Fruit fly (Drosophila melanogaster) whole organism, embryonic: Measurements from ENCODE around the gene CG33640.

Source experiments
- CG10147 ChIP-seq: fragments of 200-800 bp; sonication (Bioruptor generic); optimal IDR thresholded peaks from 2 replicates; lab custom pipeline; 2019; ENCODE audit warnings: missing biosample characterization, mild to moderate bottlenecking, missing genetic modification characterization, moderate library complexity
- CG10543 ChIP-seq: fragments of 200-800 bp; sonication (Bioruptor generic); optimal IDR thresholded peaks from 3 replicates; lab custom pipeline; 2017; ENCODE audit warnings: missing biosample characterization, mild to moderate bottlenecking, missing genetic modification characterization, moderate library complexity
- CG10979 ChIP-seq: fragments of 200-800 bp; sonication (Bioruptor generic); optimal IDR thresholded peaks from 2 replicates; lab custom pipeline; 2018; ENCODE audit warnings: missing biosample characterization, mild to moderate bottlenecking, missing genetic modification characterization, moderate library complexity
- CG11696 ChIP-seq: fragments of 200-800 bp; sonication (Bioruptor generic); IDR thresholded peaks from 2 replicates; pipeline ENCODE4 v1.3.6; 2022; ENCODE audit warnings: missing biosample characterization, missing genetic modification characterization
- CG12299 ChIP-seq: fragments of 200-800 bp; sonication (Bioruptor generic); optimal IDR thresholded peaks from 2 replicates; lab custom pipeline; 2018; ENCODE audit warnings: missing biosample characterization, mild to moderate bottlenecking, missing genetic modification characterization
- CG13296 ChIP-seq: fragments of 200-800 bp; sonication (Bioruptor generic); optimal IDR thresholded peaks from 3 replicates; lab custom pipeline; 2018; ENCODE audit warnings: missing biosample characterization, mild to moderate bottlenecking, missing genetic modification characterization
- CG14860 ChIP-seq: fragments of 200-800 bp; sonication (Bioruptor generic); IDR thresholded peaks from 3 replicates; pipeline ENCODE4 v1.3.6; 2022; ENCODE audit warnings: missing biosample characterization, missing genetic modification characterization; ENCODE audit not compliant: partially characterized antibody
- CG2889 ChIP-seq: fragments of 200-800 bp; sonication (Bioruptor generic); IDR thresholded peaks from 3 replicates; pipeline ENCODE4 v1.3.6; 2022; ENCODE audit warnings: missing biosample characterization, missing genetic modification characterization
- CG30020 ChIP-seq: fragments of 200-800 bp; optimal IDR thresholded peaks from 2 replicates; lab custom pipeline; 2019; ENCODE audit warnings: missing biosample characterization, mild to moderate bottlenecking, missing genetic modification characterization, moderate library complexity
- CG34224 ChIP-seq: fragments of 200-800 bp; sonication (Bioruptor generic); IDR thresholded peaks from 3 replicates; pipeline ENCODE4 v1.3.6; 2022; ENCODE audit warnings: missing biosample characterization, missing genetic modification characterization; ENCODE audit not compliant: partially characterized antibody
- CG34376 ChIP-seq: fragments of 200-800 bp; sonication (Bioruptor generic); optimal IDR thresholded peaks from 2 replicates; lab custom pipeline; 2018; ENCODE audit warnings: missing biosample characterization, mild to moderate bottlenecking, missing genetic modification characterization
- CG3726 ChIP-seq: fragments of 200-800 bp; sonication (Bioruptor generic); IDR thresholded peaks from 3 replicates; pipeline ENCODE4, ENCODE4 v1.3.6; 2022; ENCODE audit warnings: missing biosample characterization, missing genetic modification characterization
- CG3838 ChIP-seq: fragments of 200-800 bp; sonication (Bioruptor generic); optimal IDR thresholded peaks from 3 replicates; lab custom pipeline; 2016; ENCODE audit warnings: missing biosample characterization, missing genetic modification characterization
- CG3995 ChIP-seq: fragments of 200-800 bp; sonication (Bioruptor generic); optimal IDR thresholded peaks from 3 replicates; lab custom pipeline; 2016; ENCODE audit warnings: missing biosample characterization, missing genetic modification characterization
- CG4617 ChIP-seq: fragments of 200-800 bp; sonication (Bioruptor generic); optimal IDR thresholded peaks from 3 replicates; lab custom pipeline; 2016; ENCODE audit warnings: missing biosample characterization, missing genetic modification characterization, borderline replicate concordance
- CG4730 ChIP-seq: fragments of 200-800 bp; sonication (Bioruptor generic); IDR thresholded peaks from 2 replicates; pipeline ENCODE4 v1.3.6; 2022; ENCODE audit warnings: missing biosample characterization, missing genetic modification characterization
- CG4854 ChIP-seq: fragments of 200-800 bp; sonication (Bioruptor generic); optimal IDR thresholded peaks from 2 replicates; lab custom pipeline; 2016; ENCODE audit warnings: missing biosample characterization, missing genetic modification characterization, inconsistent platforms
- CG7357 ChIP-seq: fragments of 200-800 bp; sonication (Bioruptor generic); IDR thresholded peaks from 3 replicates; pipeline ENCODE4 v1.3.6; 2022; ENCODE audit warnings: missing biosample characterization, missing genetic modification characterization
- CG8388 ChIP-seq: fragments of 200-800 bp; sonication (Bioruptor generic); optimal IDR thresholded peaks from 2 replicates; lab custom pipeline; 2019; ENCODE audit warnings: missing biosample characterization, mild to moderate bottlenecking, missing genetic modification characterization, moderate library complexity
- CG9932 ChIP-seq: fragments of 200-800 bp; sonication (Bioruptor generic); IDR thresholded peaks from 2 replicates; pipeline ENCODE4 v1.3.6; 2022; ENCODE audit warnings: missing biosample characterization, missing genetic modification characterization
- CoRest ChIP-seq: fragments of 200-800 bp; sonication (Bioruptor generic); optimal IDR thresholded peaks from 3 replicates; lab custom pipeline; 2018; ENCODE audit warnings: missing biosample characterization, mild to moderate bottlenecking, missing genetic modification characterization, moderate library complexity
- D ChIP-seq, 2 experiments: fragments of 200-800 bp in 1 of 2; fragments of >200 bp in 1 of 2; sonication (Bioruptor generic) in 1 of 2; optimal IDR thresholded peaks; 2 replicates in 1 of 2; 3 replicates in 1 of 2; lab custom pipeline; 2017; ENCODE audit warnings: mild to moderate bottlenecking in 1 of 2, missing biosample characterization in 1 of 2, missing genetic modification characterization in 1 of 2, missing genetic modification reagents in 1 of 2
- Hmx ChIP-seq: fragments of 200-800 bp; sonication (Bioruptor generic); optimal IDR thresholded peaks from 2 replicates; lab custom pipeline; 2016; ENCODE audit warnings: missing biosample characterization, missing genetic modification characterization
- Hr51 ChIP-seq, 2 experiments: fragments of 200-800 bp; sonication (Bioruptor generic); optimal IDR thresholded peaks; 2 replicates in 1 of 2; 3 replicates in 1 of 2; lab custom pipeline; 2016 to 2018; ENCODE audit warnings: missing biosample characterization in 2 of 2, missing genetic modification characterization in 2 of 2, mild to moderate bottlenecking in 1 of 2, moderate library complexity in 1 of 2
- NFAT ChIP-seq: fragments of 200-800 bp; sonication (Bioruptor generic); IDR thresholded peaks from 2 replicates; pipeline ENCODE4 v1.3.6; 2022; ENCODE audit warnings: missing biosample characterization, missing genetic modification characterization
- Ravus ChIP-seq: fragments of 200-800 bp; sonication (Bioruptor generic); IDR thresholded peaks from 2 replicates; pipeline ENCODE4 v1.3.6; 2022; ENCODE audit warnings: missing biosample characterization, missing genetic modification characterization
- Sry-β ChIP-seq: fragments of 200-800 bp; sonication (Bioruptor generic); optimal IDR thresholded peaks from 2 replicates; lab custom pipeline; 2018; ENCODE audit warnings: missing biosample characterization, mild to moderate bottlenecking, missing genetic modification characterization, moderate library complexity
- Xbp1 ChIP-seq: fragments of 200-800 bp; sonication (Bioruptor generic); optimal IDR thresholded peaks from 3 replicates; lab custom pipeline; 2016; ENCODE audit warnings: missing biosample characterization, mild to moderate bottlenecking, missing genetic modification characterization
- br ChIP-seq: fragments of >200 bp; optimal IDR thresholded peaks from 2 replicates; lab custom pipeline; 2017
- corto ChIP-seq: fragments of 200-800 bp; sonication (Bioruptor generic); optimal IDR thresholded peaks from 2 replicates; lab custom pipeline; 2016; ENCODE audit warnings: missing biosample characterization, mild to moderate bottlenecking, missing genetic modification characterization, moderate library complexity
- dmrt99B ChIP-seq: fragments of 200-800 bp; sonication (Bioruptor generic); optimal IDR thresholded peaks from 2 replicates; lab custom pipeline; 2018; ENCODE audit warnings: missing biosample characterization, mild to moderate bottlenecking, missing genetic modification characterization, moderate library complexity
- gcm2 ChIP-seq: fragments of 200-800 bp; sonication (Bioruptor generic); optimal IDR thresholded peaks from 2 replicates; lab custom pipeline; 2016; ENCODE audit warnings: missing biosample characterization, missing genetic modification characterization
- insv ChIP-seq, 2 experiments: fragments of 200-800 bp; sonication (Bioruptor generic); optimal IDR thresholded peaks; 3 replicates each; lab custom pipeline; 2016 to 2018; ENCODE audit warnings: missing biosample characterization in 2 of 2, missing genetic modification characterization in 2 of 2
- knrl ChIP-seq: fragments of 200-800 bp; sonication (Bioruptor generic); IDR thresholded peaks from 3 replicates; pipeline ENCODE4 v1.3.6; 2022; ENCODE audit warnings: missing biosample characterization, missing genetic modification characterization; ENCODE audit not compliant: partially characterized antibody
- lilli ChIP-seq: fragments of 200-800 bp; sonication (Bioruptor generic); optimal IDR thresholded peaks from 3 replicates; lab custom pipeline; 2016; ENCODE audit warnings: missing biosample characterization, missing genetic modification characterization
- nau ChIP-seq: fragments of 200-800 bp; sonication (Bioruptor generic); optimal IDR thresholded peaks from 3 replicates; lab custom pipeline; 2017; ENCODE audit warnings: missing biosample characterization, mild to moderate bottlenecking, missing genetic modification characterization, missing genetic modification reagents
- nmo ChIP-seq: fragments of 200-800 bp; sonication (Bioruptor generic); optimal IDR thresholded peaks from 2 replicates; lab custom pipeline; 2018; ENCODE audit warnings: missing biosample characterization, mild to moderate bottlenecking, missing genetic modification characterization, moderate library complexity
- oc ChIP-seq: fragments of 200-800 bp; sonication (Bioruptor generic); optimal IDR thresholded peaks from 2 replicates; lab custom pipeline; 2018; ENCODE audit warnings: missing biosample characterization, mild to moderate bottlenecking, missing genetic modification characterization, moderate library complexity
- run ChIP-seq: fragments of 200-800 bp; sonication (Bioruptor generic); optimal IDR thresholded peaks from 3 replicates; lab custom pipeline; 2018; ENCODE audit warnings: missing biosample characterization, mild to moderate bottlenecking, missing genetic modification characterization
- salm ChIP-seq: fragments of 200-800 bp; sonication (Bioruptor generic); optimal IDR thresholded peaks from 2 replicates; lab custom pipeline; 2018; ENCODE audit warnings: missing biosample characterization, mild to moderate bottlenecking, missing genetic modification characterization
- sd ChIP-seq: fragments of 200-800 bp; sonication (Bioruptor generic); optimal IDR thresholded peaks from 3 replicates; lab custom pipeline; 2018; ENCODE audit warnings: missing biosample characterization, mild to moderate bottlenecking, missing genetic modification characterization, moderate library complexity
- sens ChIP-seq: fragments of 200-800 bp; sonication (Bioruptor generic); peaks from one replicate; lab custom pipeline; 2016; ENCODE audit warnings: missing biosample characterization, missing genetic modification characterization
- trem ChIP-seq: fragments of 200-800 bp; optimal IDR thresholded peaks from 3 replicates; lab custom pipeline; 2019; ENCODE audit warnings: missing biosample characterization, mild to moderate bottlenecking, missing genetic modification characterization, moderate library complexity
- trh ChIP-seq: fragments of 200-800 bp; sonication (Bioruptor generic); optimal IDR thresholded peaks from 2 replicates; lab custom pipeline; 2016; ENCODE audit warnings: missing biosample characterization, missing genetic modification characterization
- vvl ChIP-seq: fragments of 200-800 bp; sonication (Bioruptor generic); IDR thresholded peaks from 2 replicates; pipeline ENCODE4 v1.3.6; 2022; ENCODE audit warnings: missing biosample characterization, missing genetic modification characterization
- zen2 ChIP-seq: fragments of 200-800 bp; sonication (Bioruptor generic); IDR thresholded peaks from 3 replicates; pipeline ENCODE4 v1.3.6; 2022; ENCODE audit warnings: missing biosample characterization, missing genetic modification characterization; ENCODE audit not compliant: partially characterized antibody
- zf30C ChIP-seq: fragments of 200-800 bp; sonication (Bioruptor generic); optimal IDR thresholded peaks from 3 replicates; lab custom pipeline; 2018; ENCODE audit warnings: missing biosample characterization, mild to moderate bottlenecking, missing genetic modification characterization

The CG33640 gene

dm6 chr2L:13548786-13549780, 21.4 kb downstream of the CG33640 start, which contains the start of gene B4 (continued):
- TF ChIP-seq nmo (GFP tag; lab: Kevin White, UChicago) (no peak), CG2889 (GFP tag; lab: Robert Waterston, UW) (no peak), CG11696 (no peak), CG14860 (no peak), CG8388 (GFP tag; lab: Kevin White, UChicago) (no peak), Hmx (GFP tag; lab: Kevin White, UChicago) (no peak), CG3995 (GFP tag; lab: Kevin White, UChicago) (no peak), CG13296 (GFP tag; lab: Kevin White, UChicago) (peak; percentile 59), CG10543 (GFP tag; lab: Kevin White, UChicago) (peak; percentile 85), Hr51 (GFP tag; optimal IDR thresholded peaks at IDR 0.05; lab: Kevin White, UChicago) (peak in 1 of 2 experiments; percentile 3), run (tag; lab: Kevin White, UChicago) (no peak), CG10979 (tag; lab: Kevin White, UChicago) (no peak), knrl (GFP tag; lab: Robert Waterston, UW) (0 out of 3 replicates have a peak, but pooled peaks have one; percentile 31), CG3838 (GFP tag; lab: Kevin White, UChicago) (peak; percentile 23), CG9932 (GFP tag; lab: Robert Waterston, UW) (peak; percentile 4; the same call in 1 of the 2 replicates), oc (no peak), CG4854 (GFP tag; lab: Kevin White, UChicago) (peak; percentile 16), lilli (GFP tag; lab: Kevin White, UChicago) (peak; percentile 6), nau (no peak), dmrt99B (tag; lab: Kevin White, UChicago) (peak; percentile 39), corto (GFP tag; lab: Kevin White, UChicago) (peak; percentile 21), insv (GFP tag; optimal IDR thresholded peaks at IDR 0.05; lab: Kevin White, UChicago) (no peak), CG10147 (GFP tag; lab: Kevin White, UChicago) (no peak), Ravus (GFP tag; lab: Robert Waterston, UW) (no peak), Xbp1 (GFP tag; lab: Kevin White, UChicago) (no peak), CG34224 (GFP tag; lab: Robert Waterston, UW) (peak; percentile 42; the same call in 1 of the 3 replicates), zen2 (GFP tag; lab: Robert Waterston, UW) (no peak), sens (GFP tag; lab: Kevin White, UChicago) (peak; percentile 76), CG4730 (no peak), gcm2 (peak; percentile 30), trh (GFP tag; lab: Kevin White, UChicago) (no peak), salm (tag; lab: Kevin White, UChicago) (peak; percentile 30), CG34376 (GFP tag; lab: Kevin White, UChicago) (peak; percentile 31), CG12299 (tag; lab: Kevin White, UChicago) (no peak), br (lab: Kevin White, UChicago) (no peak), CG3726 (GFP tag; lab: Robert Waterston, UW) (no peak; the same call in 2 of the 3 replicates), CoRest (no peak), sd (tag; lab: Kevin White, UChicago) (peak; percentile 26), D (optimal IDR thresholded peaks at IDR 0.05; lab: Kevin White, UChicago) (no peak), D (GFP tag; optimal IDR thresholded peaks at IDR 0.05; lab: Kevin White, UChicago) (peak; percentile 42), vvl (peak; percentile 49), CG30020 (tag; lab: Kevin White, UChicago) (no peak), CG4617 (GFP tag; lab: Kevin White, UChicago) (no peak), Sry-β (GFP tag; lab: Kevin White, UChicago) (peak; percentile 8), NFAT (GFP tag; lab: Robert Waterston, UW) (peak; percentile 74; the same call in 1 of the 2 replicates), zf30C (GFP tag; lab: Kevin White, UChicago) (no peak), trem (tag; lab: Kevin White, UChicago) (no peak), CG7357 (no peak)
